Fruit fly (Drosophila melanogaster) whole organism, prepupa: ENCODE measurements around the gene Aasdh.

Experiments used
- Blimp-1 ChIP-seq: fragments of 200-800 bp; sonication (Bioruptor generic); optimal IDR thresholded peaks from 3 replicates; lab custom pipeline; 2017; ENCODE audit warnings: missing biosample characterization, missing genetic modification characterization, mild to moderate bottlenecking, moderate library complexity, missing genetic modification reagents
- CG10669 ChIP-seq: fragments of 200-800 bp; sonication (Bioruptor generic); optimal IDR thresholded peaks from 3 replicates; lab custom pipeline; 2018; ENCODE audit warnings: missing biosample characterization, mild to moderate bottlenecking, missing genetic modification characterization, moderate library complexity
- CG11294 ChIP-seq: fragments of 200-800 bp; sonication (Bioruptor generic); IDR thresholded peaks from 2 replicates; pipeline ENCODE4 v1.3.6; 2022; ENCODE audit warnings: missing biosample characterization, missing genetic modification characterization
- CG11762 ChIP-seq: fragments of 200-800 bp; sonication (Bioruptor generic); optimal IDR thresholded peaks from 3 replicates; lab custom pipeline; 2016; ENCODE audit warnings: missing biosample characterization, missing genetic modification characterization; ENCODE audit not compliant: insufficient read depth
- CG11902 ChIP-seq: fragments of 200-800 bp; sonication (Bioruptor generic); optimal IDR thresholded peaks from 3 replicates; lab custom pipeline; 2016; ENCODE audit warnings: missing biosample characterization, missing genetic modification characterization
- CG15336 ChIP-seq: fragments of 200-800 bp; sonication (Bioruptor generic); IDR thresholded peaks from 2 replicates; pipeline ENCODE4 v1.3.6; 2022; ENCODE audit warnings: missing biosample characterization, missing genetic modification characterization
- CG1621 ChIP-seq: fragments of 200-800 bp; sonication (Bioruptor generic); optimal IDR thresholded peaks from 3 replicates; lab custom pipeline; 2018; ENCODE audit warnings: missing biosample characterization, mild to moderate bottlenecking, missing genetic modification characterization
- CG16779 ChIP-seq: fragments of 200-800 bp; sonication (Bioruptor generic); optimal IDR thresholded peaks from 3 replicates; lab custom pipeline; 2017; ENCODE audit warnings: missing biosample characterization, mild to moderate bottlenecking, missing genetic modification characterization
- CG3919 ChIP-seq: fragments of 200-800 bp; sonication (Bioruptor generic); optimal IDR thresholded peaks from 3 replicates; lab custom pipeline; 2016; ENCODE audit warnings: missing biosample characterization, missing genetic modification characterization
- CG6276 ChIP-seq: fragments of 200-800 bp; sonication (Bioruptor generic); optimal IDR thresholded peaks from 2 replicates; lab custom pipeline; 2017; ENCODE audit warnings: missing biosample characterization, mild to moderate bottlenecking, missing genetic modification characterization
- CG6792 ChIP-seq: fragments of 200-800 bp; sonication (Bioruptor generic); optimal IDR thresholded peaks from 3 replicates; lab custom pipeline; 2016; ENCODE audit warnings: missing biosample characterization, missing genetic modification characterization
- CG6808 ChIP-seq: fragments of 200-800 bp; sonication (Bioruptor generic); optimal IDR thresholded peaks from 3 replicates; lab custom pipeline; 2017; ENCODE audit warnings: missing biosample characterization, missing genetic modification characterization, mild to moderate bottlenecking, moderate library complexity, missing genetic modification reagents
- CG6854 ChIP-seq: fragments of 200-800 bp; sonication (Bioruptor generic); optimal IDR thresholded peaks from 2 replicates; lab custom pipeline; 2017; ENCODE audit warnings: missing biosample characterization, mild to moderate bottlenecking, missing genetic modification characterization
- CG8119 ChIP-seq: fragments of 200-800 bp; sonication (Bioruptor generic); IDR thresholded peaks from 3 replicates; pipeline ENCODE4 v1.3.6; 2022; ENCODE audit warnings: missing biosample characterization, missing genetic modification characterization
- CG8632 ChIP-seq: fragments of 200-800 bp; sonication (Bioruptor generic); optimal IDR thresholded peaks from 3 replicates; lab custom pipeline; 2016; ENCODE audit warnings: missing biosample characterization, missing genetic modification characterization
- CG9139 ChIP-seq: fragments of 200-800 bp; sonication (Bioruptor generic); optimal IDR thresholded peaks from 3 replicates; lab custom pipeline; 2017; ENCODE audit warnings: missing biosample characterization, mild to moderate bottlenecking, missing genetic modification characterization
- Eip78C ChIP-seq: fragments of 200-800 bp; sonication (Bioruptor generic); peaks from one replicate; lab custom pipeline; 2016; ENCODE audit warnings: missing biosample characterization, missing genetic modification characterization
- Eip93F ChIP-seq: fragments of 200-800 bp; sonication (Bioruptor generic); optimal IDR thresholded peaks from 2 replicates; lab custom pipeline; 2016; ENCODE audit warnings: missing biosample characterization, mild to moderate bottlenecking, missing genetic modification characterization
- Ets21C ChIP-seq: fragments of 200-800 bp; sonication (Bioruptor generic); optimal IDR thresholded peaks from 3 replicates; lab custom pipeline; 2016; ENCODE audit warnings: missing biosample characterization, missing genetic modification characterization
- Ets96B ChIP-seq: fragments of 200-800 bp; optimal IDR thresholded peaks from 2 replicates; lab custom pipeline; 2019; ENCODE audit warnings: missing biosample characterization, mild to moderate bottlenecking, missing genetic modification characterization, moderate library complexity
- Lpt ChIP-seq: fragments of 200-800 bp; sonication (Bioruptor generic); optimal IDR thresholded peaks from 3 replicates; lab custom pipeline; 2016; ENCODE audit warnings: missing biosample characterization, missing genetic modification characterization
- Met ChIP-seq: fragments of 200-800 bp; sonication (Bioruptor generic); optimal IDR thresholded peaks from 3 replicates; lab custom pipeline; 2016; ENCODE audit warnings: missing biosample characterization, missing genetic modification characterization
- Smox ChIP-seq: fragments of 200-800 bp; sonication (Bioruptor generic); optimal IDR thresholded peaks from 3 replicates; lab custom pipeline; 2016; ENCODE audit warnings: missing biosample characterization, missing genetic modification characterization
- Sox102F ChIP-seq: fragments of 200-800 bp; sonication (Bioruptor generic); optimal IDR thresholded peaks from 2 replicates; lab custom pipeline; 2016; ENCODE audit warnings: missing biosample characterization, mild to moderate bottlenecking, missing genetic modification characterization
- Sox15 ChIP-seq: fragments of 200-800 bp; sonication (Bioruptor generic); optimal IDR thresholded peaks from 3 replicates; lab custom pipeline; 2016; ENCODE audit warnings: missing biosample characterization, missing genetic modification characterization
- acj6 ChIP-seq: fragments of 200-800 bp; sonication (Bioruptor generic); optimal IDR thresholded peaks from 3 replicates; lab custom pipeline; 2016; ENCODE audit warnings: missing biosample characterization, missing genetic modification characterization
- cyc ChIP-seq: fragments of 200-800 bp; sonication (Bioruptor generic); optimal IDR thresholded peaks from 3 replicates; lab custom pipeline; 2016; ENCODE audit warnings: missing biosample characterization, missing genetic modification characterization
- eg ChIP-seq: fragments of 200-800 bp; sonication (Bioruptor generic); IDR thresholded peaks from 3 replicates; pipeline ENCODE4 v1.3.6; 2022; ENCODE audit warnings: missing biosample characterization, missing genetic modification characterization
- esn ChIP-seq: fragments of 200-800 bp; sonication (Bioruptor generic); optimal IDR thresholded peaks from 2 replicates; lab custom pipeline; 2016; ENCODE audit warnings: missing biosample characterization, mild to moderate bottlenecking, missing genetic modification characterization, moderate library complexity
- fkh ChIP-seq: fragments of 200-800 bp; sonication (Bioruptor generic); optimal IDR thresholded peaks from 3 replicates; lab custom pipeline; 2017; ENCODE audit warnings: missing biosample characterization, mild to moderate bottlenecking, missing genetic modification characterization, moderate library complexity
- lz ChIP-seq: fragments of 200-800 bp; sonication (Bioruptor generic); optimal IDR thresholded peaks from 3 replicates; lab custom pipeline; 2016; ENCODE audit warnings: missing biosample characterization, missing genetic modification characterization
- net ChIP-seq: fragments of 200-800 bp; sonication (Bioruptor generic); optimal IDR thresholded peaks from 3 replicates; lab custom pipeline; 2016; ENCODE audit warnings: missing biosample characterization, missing genetic modification characterization
- pdm3 ChIP-seq: fragments of 200-800 bp; sonication (Bioruptor generic); optimal IDR thresholded peaks from 3 replicates; lab custom pipeline; 2016; ENCODE audit warnings: missing biosample characterization, missing genetic modification characterization
- salr ChIP-seq, 2 experiments: fragments of 200-800 bp; sonication (Bioruptor generic); optimal IDR thresholded peaks; 3 replicates each; lab custom pipeline; 2016 to 2018; ENCODE audit warnings: missing biosample characterization in 2 of 2, missing genetic modification characterization in 2 of 2, mild to moderate bottlenecking in 1 of 2
- spab ChIP-seq: fragments of 200-800 bp; sonication (Bioruptor generic); optimal IDR thresholded peaks from 2 replicates; lab custom pipeline; 2017; ENCODE audit warnings: missing biosample characterization, mild to moderate bottlenecking, missing genetic modification characterization, missing genetic modification reagents
- ss ChIP-seq, 2 experiments: fragments of 200-800 bp; sonication (Bioruptor generic); optimal IDR thresholded peaks; 2 replicates in 1 of 2; 3 replicates in 1 of 2; lab custom pipeline; 2017 to 2018; ENCODE audit warnings: mild to moderate bottlenecking in 2 of 2, missing biosample characterization in 2 of 2, missing genetic modification characterization in 2 of 2, moderate library complexity in 1 of 2
- svp ChIP-seq: fragments of 200-800 bp; sonication (Bioruptor generic); peaks from one replicate; lab custom pipeline; 2016; ENCODE audit warnings: missing biosample characterization, missing genetic modification characterization
- vri ChIP-seq: fragments of 200-800 bp; sonication (Bioruptor generic); optimal IDR thresholded peaks from 3 replicates; lab custom pipeline; 2016; ENCODE audit warnings: missing biosample characterization, mild to moderate bottlenecking, missing genetic modification characterization

The Aasdh gene

dm6 chr2L:8418113-8418885 is 31.1 kb downstream of the Aasdh start (continued):
- TF ChIP-seq CG11294 (GFP tag; lab: Robert Waterston, UW) (no peak), CG1621 (tag; lab: Kevin White, UChicago) (no peak), CG6808 (GFP tag; lab: Kevin White, UChicago) (peak; percentile 32), pdm3 (GFP tag; lab: Kevin White, UChicago) (no peak), Lpt (no peak), Ets96B (tag; lab: Kevin White, UChicago) (no peak), CG11762 (GFP tag; lab: Kevin White, UChicago) (no peak), net (GFP tag; lab: Kevin White, UChicago) (no peak), CG9139 (GFP tag; lab: Kevin White, UChicago) (peak; percentile 38), CG6854 (GFP tag; lab: Kevin White, UChicago) (no peak), CG8632 (GFP tag; lab: Kevin White, UChicago) (no peak), ss (GFP tag; optimal IDR thresholded peaks at IDR 0.05; lab: Kevin White, UChicago) (peak; percentile 36 to 49), Sox102F (GFP tag; lab: Kevin White, UChicago) (no peak), Ets21C (GFP tag; lab: Kevin White, UChicago) (no peak), fkh (GFP tag; lab: Kevin White, UChicago) (no peak), cyc (no peak), Met (no peak), Eip93F (no peak), CG16779 (tag; lab: Kevin White, UChicago) (no peak), CG6276 (GFP tag; lab: Kevin White, UChicago) (peak; percentile 22), lz (GFP tag; lab: Kevin White, UChicago) (no peak)

- no peak for TF ChIP-seq CG3919
- no peak for TF ChIP-seq ss (GFP tag; optimal IDR thresholded peaks at IDR 0.05; lab: Kevin White, UChicago)
- TF ChIP-seq CG6276 (GFP tag; lab: Kevin White, UChicago): no peak
- TF ChIP-seq eg: no peak
- peak; percentile 34 for TF ChIP-seq fkh (GFP tag; lab: Kevin White, UChicago)
- TF ChIP-seq salr (GFP tag; optimal IDR thresholded peaks at IDR 0.05; lab: Kevin White, UChicago): no peak
- TF ChIP-seq CG8119 (GFP tag; lab: Robert Waterston, UW): no peak
- TF ChIP-seq esn: peak; percentile 23
- no peak for TF ChIP-seq CG10669 (GFP tag; lab: Kevin White, UChicago)
- TF ChIP-seq Eip78C: peak; percentile 52
- no peak for TF ChIP-seq Ets96B (tag; lab: Kevin White, UChicago)
- no peak for TF ChIP-seq CG11294 (GFP tag; lab: Robert Waterston, UW)
- TF ChIP-seq CG6854 (GFP tag; lab: Kevin White, UChicago): no peak
- peak; percentile 4 for TF ChIP-seq Blimp-1
- no peak for TF ChIP-seq Sox15 (GFP tag; lab: Kevin White, UChicago)
- no peak for TF ChIP-seq acj6
- peak; percentile 31 for TF ChIP-seq svp
- TF ChIP-seq vri (GFP tag; lab: Kevin White, UChicago): peak; percentile 20
- TF ChIP-seq CG11902: no peak
- no peak for TF ChIP-seq CG6792
- no peak for TF ChIP-seq Smox
- no peak for TF ChIP-seq Lpt
- no peak for TF ChIP-seq spab
- no peak for TF ChIP-seq CG15336
- TF ChIP-seq lz (GFP tag; lab: Kevin White, UChicago): no peak
- no peak for TF ChIP-seq Eip93F
- TF ChIP-seq, all 60 proteins: peak for 6
Observed at dm6 chr2L:8417562-8417961, 31.8 kb downstream of the Aasdh start.
